Worm (Caenorhabditis elegans): ENCODE measurements around the gene ZK813.4.
A peak's percentile ranks its signal among the peaks of the same experiment; 100 is the strongest.

The ZK813.4 gene

ce11 chrX:3469332-3469731 is 39.4 kb upstream of the ZK813.4 start:
- TF ChIP-seq ces-1 (GFP tag; optimal IDR thresholded peaks at IDR 0.05) = peak; percentile 95
- no peak for TF ChIP-seq bed-3 (GFP tag; optimal IDR thresholded peaks at IDR 0.05)
- no peak for TF ChIP-seq unc-120 (tag; optimal IDR thresholded peaks at IDR 0.05; ENCODE audit: poor library complexity, severe bottlenecking)
- TF ChIP-seq mab-5 (tag; optimal IDR thresholded peaks at IDR 0.05) = no peak
- no peak for TF ChIP-seq ham-2 (GFP tag; optimal IDR thresholded peaks at IDR 0.05)
- peak; percentile 56 for TF ChIP-seq sptf-1 (tag; optimal IDR thresholded peaks at IDR 0.05)
- no peak for TF ChIP-seq ceh-39 (tag; optimal IDR thresholded peaks at IDR 0.05)
- TF ChIP-seq sem-2 (GFP tag; optimal IDR thresholded peaks at IDR 0.05) = no peak
- no peak for TF ChIP-seq elt-1 (tag; optimal IDR thresholded peaks at IDR 0.05; ENCODE audit: borderline replicate concordance, insufficient read depth)
- no peak for TF ChIP-seq mep-1 (tag; optimal IDR thresholded peaks at IDR 0.05)
- no peak for TF ChIP-seq drap-1 (GFP tag; optimal IDR thresholded peaks at IDR 0.05)
- TF ChIP-seq cnd-1 (tag; optimal IDR thresholded peaks at IDR 0.05) = no peak
- TF ChIP-seq mls-2 (tag; optimal IDR thresholded peaks at IDR 0.05) = peak; percentile 65
- TF ChIP-seq hlh-1 (tag; optimal IDR thresholded peaks at IDR 0.05) = no peak
- TF ChIP-seq elt-3 (tag; optimal IDR thresholded peaks at IDR 0.05) = no peak
- peak; percentile 14 for TF ChIP-seq M03D4.4 (tag; optimal IDR thresholded peaks at IDR 0.05)
- TF ChIP-seq snpc-4 (tag; optimal IDR thresholded peaks at IDR 0.05) = no peak
- TF ChIP-seq lin-13 (tag; optimal IDR thresholded peaks at IDR 0.05) = no peak
- TF ChIP-seq unc-62 (GFP tag; optimal IDR thresholded peaks at IDR 0.05) = no peak

- TF ChIP-seq lin-32 (GFP tag; optimal IDR thresholded peaks at IDR 0.05) = no peak
- TF ChIP-seq lin-13 (tag; optimal IDR thresholded peaks at IDR 0.05) = no peak
- TF ChIP-seq hlh-1 (tag; optimal IDR thresholded peaks at IDR 0.05) = peak; percentile 8
- TF ChIP-seq unc-39 (tag; optimal IDR thresholded peaks at IDR 0.05) = no peak
- no peak for TF ChIP-seq drap-1 (GFP tag; optimal IDR thresholded peaks at IDR 0.05)
Observed at ce11 chrX:3467958-3468357, 38.0 kb upstream of the ZK813.4 start.

ce11 chrX:3467004-3467761 is 37.3 kb upstream of the ZK813.4 start:
- peak; percentile 33 for TF ChIP-seq ham-2 (GFP tag; optimal IDR thresholded peaks at IDR 0.05)
- peak; percentile 81 for TF ChIP-seq cnd-1 (tag; optimal IDR thresholded peaks at IDR 0.05)
- peak; percentile 48 for TF ChIP-seq ces-1 (GFP tag; optimal IDR thresholded peaks at IDR 0.05)
- TF ChIP-seq blmp-1 (tag; optimal IDR thresholded peaks at IDR 0.05) = no peak
- peak; percentile 77 for TF ChIP-seq elt-1 (tag; optimal IDR thresholded peaks at IDR 0.05; ENCODE audit: borderline replicate concordance, insufficient read depth)
- peak; percentile 28 for TF ChIP-seq ceh-39 (tag; optimal IDR thresholded peaks at IDR 0.05)
- peak; percentile 60 for TF ChIP-seq nhr-2 (tag; optimal IDR thresholded peaks at IDR 0.05)
- TF ChIP-seq pha-4 (tag; optimal IDR thresholded peaks at IDR 0.05) = no peak
- TF ChIP-seq mep-1 (tag; optimal IDR thresholded peaks at IDR 0.05) = peak; percentile 2
- TF ChIP-seq mab-5 (tag; optimal IDR thresholded peaks at IDR 0.05) = no peak
- TF ChIP-seq flh-1 (GFP tag; optimal IDR thresholded peaks at IDR 0.05) = no peak
- no peak for TF ChIP-seq M03D4.4 (tag; optimal IDR thresholded peaks at IDR 0.05)
- TF ChIP-seq sptf-1 (tag; optimal IDR thresholded peaks at IDR 0.05) = peak; percentile 26
- no peak for TF ChIP-seq elt-3 (tag; optimal IDR thresholded peaks at IDR 0.05)
- TF ChIP-seq mls-2 (tag; optimal IDR thresholded peaks at IDR 0.05) = peak; percentile 43
- no peak for TF ChIP-seq unc-39 (tag; optimal IDR thresholded peaks at IDR 0.05)
- no peak for TF ChIP-seq sem-2 (GFP tag; optimal IDR thresholded peaks at IDR 0.05)
- TF ChIP-seq ztf-11 (tag; optimal IDR thresholded peaks at IDR 0.05) = no peak
- TF ChIP-seq unc-120 (tag; optimal IDR thresholded peaks at IDR 0.05; ENCODE audit: poor library complexity, severe bottlenecking) = peak; percentile 13
- TF ChIP-seq ceh-83 (GFP tag; optimal IDR thresholded peaks at IDR 0.05) = no peak
- no peak for TF ChIP-seq nhr-12 (tag; optimal IDR thresholded peaks at IDR 0.05)

ce11 chrX:3465785-3466184 is 35.9 kb upstream of the ZK813.4 start, which contains the start of the genes ZK377.15 and sax-3:
Gene ZK377.15 (minus strand): TSS chrX:3465885.
Gene sax-3 (minus strand): TSS chrX:3465927.
- no peak for TF ChIP-seq nhr-28 (tag; optimal IDR thresholded peaks at IDR 0.05)

ce11 chrX:3464309-3465038 is 34.6 kb upstream of the ZK813.4 start:
- TF ChIP-seq cnd-1 (tag; optimal IDR thresholded peaks at IDR 0.05) (no peak), sptf-1 (tag; optimal IDR thresholded peaks at IDR 0.05) (no peak), sem-2 (GFP tag; optimal IDR thresholded peaks at IDR 0.05) (no peak), ham-2 (GFP tag; optimal IDR thresholded peaks at IDR 0.05) (peak; percentile 41), mab-5 (tag; optimal IDR thresholded peaks at IDR 0.05) (no peak), ces-1 (GFP tag; optimal IDR thresholded peaks at IDR 0.05) (peak; percentile 80), ceh-83 (GFP tag; optimal IDR thresholded peaks at IDR 0.05) (no peak), unc-39 (tag; optimal IDR thresholded peaks at IDR 0.05) (no peak), mep-1 (tag; optimal IDR thresholded peaks at IDR 0.05) (no peak), M03D4.4 (tag; optimal IDR thresholded peaks at IDR 0.05) (no peak), unc-62 (GFP tag; optimal IDR thresholded peaks at IDR 0.05) (peak; percentile 53), ztf-11 (tag; optimal IDR thresholded peaks at IDR 0.05) (no peak), nhr-2 (tag; optimal IDR thresholded peaks at IDR 0.05) (peak; percentile 10), nhr-237 (tag; optimal IDR thresholded peaks at IDR 0.05) (no peak), bed-3 (GFP tag; optimal IDR thresholded peaks at IDR 0.05) (no peak)
